Worm (Caenorhabditis elegans) whole organism, dauer: ENCODE results near the gene gcp-2.1.
"Not testable (repeated sequence)": the region's sequence is repeated elsewhere in the genome, so short reads cannot be mapped to it uniquely, and the experiment has no call there.

Experiments
- unc-62 ChIP-seq: sonication (generic microtip); optimal IDR thresholded peaks from 2 replicates; lab custom pipeline; 2017; ENCODE audit warnings: missing biosample characterization, missing genetic modification reagents, missing genetic modification characterization

The gcp-2.1 gene

DNA sequence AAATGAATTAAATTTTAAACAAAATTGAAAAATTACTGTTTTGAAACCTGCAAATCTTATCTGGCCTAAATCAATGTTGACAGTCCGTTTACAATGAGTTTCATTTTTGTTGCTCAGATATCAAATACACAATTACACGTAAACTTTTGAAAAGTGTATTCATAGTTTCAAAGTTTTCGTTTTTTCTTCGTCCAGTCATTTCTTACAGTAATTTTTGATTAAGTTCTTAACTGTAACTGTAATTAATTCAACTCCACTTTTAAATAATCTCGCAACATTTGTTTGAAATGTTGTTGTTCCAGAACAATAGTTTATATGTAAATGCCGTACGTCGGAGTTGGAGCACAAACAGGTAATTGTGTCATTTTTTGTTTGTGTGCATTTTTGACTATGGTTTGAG lies at the start of gene gcp-2.1:
Gene gcp-2.1 (plus strand): TSS at position 301 of the 400 bp plus-strand sequence.
- TF ChIP-seq unc-62 (GFP tag; lab: Kevin White, UChicago): no peak

DNA sequence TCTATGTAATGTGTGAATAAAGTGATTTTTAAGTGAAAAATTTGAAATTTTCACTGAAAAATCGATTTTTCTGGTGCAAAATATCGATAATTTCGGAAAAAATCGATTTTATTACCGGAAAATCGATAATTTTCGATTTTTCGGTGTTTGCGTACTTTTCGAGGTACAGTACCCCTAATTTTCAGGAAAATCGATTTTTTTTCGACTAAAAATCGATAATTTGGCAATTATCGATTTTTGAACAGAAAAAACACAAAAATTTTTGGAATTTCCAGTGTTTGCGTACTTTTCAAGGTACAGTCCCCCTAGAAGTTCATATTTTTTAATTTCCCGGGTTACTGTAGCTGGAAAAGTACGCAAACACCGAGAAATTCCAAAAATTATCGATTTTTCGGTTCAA lies 30.1 kb upstream of the gcp-2.1 start:
- TF ChIP-seq unc-62 (GFP tag; lab: Kevin White, UChicago): no peak

DNA sequence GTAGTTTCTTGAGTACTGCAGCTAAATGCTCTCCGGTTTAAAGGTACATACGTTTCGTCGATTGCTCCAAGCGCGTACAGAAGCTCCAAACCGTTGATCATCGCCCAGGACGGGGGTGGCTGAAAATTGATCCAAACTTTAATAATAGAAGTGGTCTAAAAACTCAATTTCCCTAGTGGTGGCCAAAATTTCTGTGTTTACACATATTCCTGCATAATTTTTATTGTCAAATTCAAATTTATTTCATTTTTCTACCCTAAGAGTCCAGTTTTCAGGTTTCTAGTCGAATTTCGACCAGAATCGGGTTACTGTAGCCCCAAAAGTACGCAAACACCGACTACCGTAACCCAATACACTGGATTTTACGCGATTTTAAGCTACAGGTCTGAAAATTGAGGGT lies 27.7 kb upstream of the gcp-2.1 start, which contains the start of gene Y108F1.5:
Gene Y108F1.5 (minus strand): TSS at position 101 of the 400 bp plus-strand sequence.
- not testable (repeated sequence) for TF ChIP-seq unc-62 (GFP tag; lab: Kevin White, UChicago)

DNA sequence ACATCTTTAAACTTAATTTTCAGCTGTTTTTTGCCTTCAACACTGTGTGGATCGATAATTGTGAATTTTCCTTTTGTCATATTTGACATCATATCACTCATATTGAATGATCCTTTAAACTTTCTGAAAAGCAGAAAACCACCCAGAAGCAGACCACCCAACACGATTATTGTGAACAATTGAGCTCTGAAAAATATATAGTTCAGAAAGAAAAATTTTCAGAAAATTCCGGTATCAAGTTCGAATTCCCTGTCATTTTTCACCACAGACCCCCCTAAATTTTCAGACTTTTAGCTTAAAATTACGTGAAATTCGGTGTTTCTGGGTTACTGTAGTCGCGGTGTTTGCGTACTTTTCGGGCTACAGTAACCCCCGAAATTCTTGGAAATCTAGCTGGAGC lies 15.5 kb upstream of the gcp-2.1 start, which contains the start of gene Y47C4A.1:
Gene Y47C4A.1 (minus strand): TSS at position 101 of the 400 bp plus-strand sequence.
- TF ChIP-seq unc-62 (GFP tag; lab: Kevin White, UChicago): not testable (repeated sequence)

DNA sequence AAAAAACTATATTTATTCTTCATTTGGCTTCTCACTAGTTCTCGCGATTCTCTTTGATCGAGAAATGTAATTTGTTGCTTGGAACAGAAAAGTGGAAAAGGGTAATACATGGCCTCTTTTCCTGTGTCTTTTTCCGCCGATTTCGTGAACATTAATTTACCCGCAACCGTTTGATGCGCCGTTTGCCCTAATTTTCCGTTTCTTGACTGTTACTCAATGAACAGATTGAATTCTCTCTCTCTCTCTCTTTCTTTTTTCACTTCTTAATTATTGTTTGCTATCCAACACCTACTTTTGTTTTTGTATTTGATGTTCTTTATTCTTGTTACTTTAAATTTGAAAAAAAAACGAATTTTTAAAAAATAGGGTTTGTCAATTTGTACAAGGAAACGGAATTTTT lies 5.9 kb upstream of the gcp-2.1 start:
- TF ChIP-seq unc-62 (GFP tag; lab: Kevin White, UChicago): no peak

DNA sequence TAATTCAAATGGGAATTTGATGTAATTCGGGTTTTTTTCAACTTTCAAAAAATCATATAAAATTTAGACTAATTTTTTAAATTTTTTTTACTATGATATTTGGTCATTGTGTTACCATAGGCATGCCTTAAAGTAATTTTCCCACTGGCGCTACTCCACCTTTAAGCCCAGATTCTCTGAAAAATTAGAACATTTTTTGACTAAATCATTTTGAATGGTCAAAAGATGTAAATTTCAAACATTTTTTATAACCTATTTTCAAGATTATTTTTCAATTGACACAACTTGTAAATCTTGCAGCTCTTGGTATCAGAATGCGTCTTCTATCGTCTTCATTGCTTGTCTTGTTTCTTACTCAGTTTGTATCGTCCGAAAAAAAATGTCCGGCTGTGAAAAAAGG lies 4.7 kb upstream of the gcp-2.1 start, which contains the start of gene R57.2:
Gene R57.2 (plus strand): TSS at position 301 of the 400 bp plus-strand sequence.
- no peak for TF ChIP-seq unc-62 (GFP tag; lab: Kevin White, UChicago)

DNA sequence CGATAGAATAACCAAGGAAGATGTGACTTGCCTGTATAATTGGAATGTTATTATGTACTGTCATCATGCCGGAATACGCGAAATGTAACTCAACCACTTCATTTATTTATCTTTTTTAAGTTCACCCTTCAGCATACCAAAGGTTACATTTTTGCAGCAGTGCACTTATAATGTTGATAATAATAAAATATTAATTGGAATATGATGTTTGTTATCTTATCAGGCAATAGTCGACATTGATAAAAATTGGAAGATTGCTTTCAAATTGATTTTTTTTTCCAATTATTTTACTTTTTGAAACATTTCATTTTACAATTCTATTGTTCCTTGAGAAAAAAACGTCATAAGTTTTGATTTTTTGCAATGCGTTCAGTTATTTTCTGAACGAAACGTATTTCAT lies 2.5 kb upstream of the gcp-2.1 start:
- TF ChIP-seq unc-62 (GFP tag; lab: Kevin White, UChicago): no peak

DNA sequence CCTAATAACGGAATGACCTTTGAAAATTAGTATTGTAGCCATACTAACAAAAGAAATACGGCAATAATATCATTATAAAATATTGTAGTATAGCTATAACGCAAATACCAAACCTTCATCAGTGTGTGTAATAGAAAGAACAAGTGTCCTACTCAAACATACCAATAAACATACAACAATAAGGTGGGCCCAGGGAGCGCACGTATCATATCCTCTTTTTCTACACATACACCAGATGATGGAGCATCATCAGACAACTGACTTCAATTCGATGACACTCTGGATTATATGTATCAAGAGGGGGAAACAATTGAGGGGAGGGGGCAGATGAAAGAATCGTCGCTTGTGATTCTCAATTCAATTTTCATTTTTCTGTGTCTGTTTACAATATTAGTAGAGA lies 1.4 kb upstream of the gcp-2.1 start:
- no peak for TF ChIP-seq unc-62 (GFP tag; lab: Kevin White, UChicago)

DNA sequence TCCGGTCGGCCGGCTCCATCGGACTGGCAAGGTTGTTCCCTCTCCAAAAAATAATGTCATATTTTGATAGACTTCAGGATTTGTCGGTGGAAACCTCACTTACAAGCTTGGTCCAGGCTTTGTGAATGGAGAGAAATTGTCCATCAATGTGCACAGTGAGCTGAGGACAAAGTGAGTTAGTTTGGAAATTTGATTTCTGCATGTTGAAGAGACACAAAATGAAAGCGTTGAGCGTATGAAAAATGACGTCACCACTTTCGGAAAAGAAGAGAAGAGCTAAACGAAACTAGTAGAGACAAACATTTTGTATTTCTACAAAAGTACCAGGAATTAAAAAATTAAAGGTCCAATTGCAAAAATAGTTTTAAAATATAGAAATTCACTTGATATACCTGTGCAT lies 3.4 kb downstream of the gcp-2.1 start:
- TF ChIP-seq unc-62 (GFP tag; lab: Kevin White, UChicago): no peak

DNA sequence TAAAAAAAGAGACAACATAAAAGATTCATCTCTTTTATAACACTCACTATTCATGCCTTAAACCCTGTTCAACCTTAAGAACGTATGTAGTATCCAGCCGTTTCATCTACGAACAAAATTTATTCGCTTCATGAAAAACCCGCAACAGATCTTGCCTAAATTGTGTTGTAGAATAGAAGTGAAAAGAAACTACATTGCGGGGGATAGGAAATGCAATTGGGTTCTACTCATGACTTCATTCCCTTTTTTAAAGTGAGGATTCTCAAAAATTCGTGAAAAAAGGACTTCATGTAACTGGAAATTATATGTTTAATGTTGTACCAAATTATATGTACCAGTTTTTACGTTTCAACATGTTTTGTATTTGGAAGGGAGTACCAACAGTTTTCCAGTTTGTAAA lies 7.4 kb downstream of the gcp-2.1 start:
- TF ChIP-seq unc-62 (GFP tag; lab: Kevin White, UChicago): no peak

DNA sequence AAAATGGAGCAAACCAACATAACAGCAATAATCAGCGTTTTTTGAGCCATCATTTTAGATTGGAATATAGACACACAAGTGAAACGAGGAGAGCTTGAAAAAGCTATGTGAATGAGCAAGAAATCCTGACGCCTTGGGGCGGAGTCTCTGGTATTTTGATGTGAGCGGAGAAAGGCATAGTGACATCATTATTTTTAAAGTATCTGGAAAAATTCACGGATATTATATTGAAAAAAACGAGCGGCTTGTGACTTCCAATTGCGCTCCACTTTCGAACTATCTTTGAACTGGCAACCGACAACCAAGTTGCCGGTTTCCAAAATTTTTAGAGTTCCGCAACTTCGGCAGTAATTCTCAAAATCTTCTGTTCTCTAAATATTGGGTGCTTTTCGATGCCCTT lies 9.6 kb downstream of the gcp-2.1 start, which contains the start of gene nlp-64:
Gene nlp-64 (minus strand): TSS at position 101 of the 400 bp plus-strand sequence.
- TF ChIP-seq unc-62 (GFP tag; lab: Kevin White, UChicago): no peak

DNA sequence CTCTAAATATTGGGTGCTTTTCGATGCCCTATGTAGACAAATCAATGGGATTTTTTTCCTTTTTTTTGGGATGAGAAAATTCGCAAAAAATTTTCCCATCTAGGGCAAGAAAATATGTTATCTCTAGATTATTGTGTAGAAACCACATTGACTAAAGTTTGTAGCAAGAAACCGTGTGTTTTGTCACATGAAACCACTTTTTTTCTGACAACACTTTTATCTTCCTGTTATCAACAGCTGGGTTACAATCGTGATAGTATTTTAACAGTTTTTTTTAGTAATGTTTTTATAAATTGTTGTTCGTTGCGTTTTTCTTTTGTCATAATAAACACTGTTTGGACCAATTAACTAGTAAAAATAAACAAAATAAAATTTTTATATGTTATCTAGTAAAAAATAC lies 10.6 kb downstream of the gcp-2.1 start:
- TF ChIP-seq unc-62 (GFP tag; lab: Kevin White, UChicago): no peak

DNA sequence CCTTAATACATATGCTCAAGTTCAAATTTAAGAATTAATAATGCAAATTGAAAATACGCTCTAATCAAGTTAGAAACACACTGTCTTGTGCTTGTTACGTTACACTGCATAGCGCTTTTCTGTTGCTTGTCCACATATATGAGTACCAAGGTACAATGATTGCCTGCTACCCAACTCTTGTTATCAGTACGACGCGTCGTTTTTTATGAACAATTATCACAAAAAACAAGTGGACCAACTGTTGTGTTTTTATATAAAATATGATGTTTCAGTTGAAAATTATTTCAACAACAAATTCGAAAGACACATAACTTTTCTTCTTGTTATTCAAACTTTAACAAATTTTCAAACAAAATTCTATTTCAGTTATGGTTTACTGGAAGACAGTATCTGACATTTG lies 11.3 kb downstream of the gcp-2.1 start, which contains the start of gene M02E1.4:
Gene M02E1.4 (plus strand): TSS at position 367 of the 400 bp plus-strand sequence.
- no peak for TF ChIP-seq unc-62 (GFP tag; lab: Kevin White, UChicago)

DNA sequence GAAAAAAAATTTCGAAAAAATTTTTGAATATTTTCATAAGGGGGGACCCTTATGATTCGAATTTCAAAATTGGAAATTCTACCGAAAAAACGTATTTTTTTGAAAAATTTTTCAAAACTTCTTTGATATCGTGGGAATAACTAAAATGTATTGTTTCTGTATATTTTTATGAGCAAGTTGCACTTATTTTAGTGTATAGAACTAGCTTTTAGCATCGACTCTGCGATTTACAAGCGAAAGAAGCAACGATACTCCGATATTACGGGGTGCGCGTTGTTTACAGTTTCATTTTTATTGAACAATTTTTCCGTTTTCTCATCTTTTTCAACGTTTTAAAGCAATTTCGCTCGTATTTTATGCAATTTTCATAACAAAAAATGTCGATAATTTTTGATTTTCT lies 20.6 kb downstream of the gcp-2.1 start, which contains the start of gene M02E1.3:
Gene M02E1.3 (plus strand): TSS at position 301 of the 400 bp plus-strand sequence.
- TF ChIP-seq unc-62 (GFP tag; lab: Kevin White, UChicago): not testable (repeated sequence)

DNA sequence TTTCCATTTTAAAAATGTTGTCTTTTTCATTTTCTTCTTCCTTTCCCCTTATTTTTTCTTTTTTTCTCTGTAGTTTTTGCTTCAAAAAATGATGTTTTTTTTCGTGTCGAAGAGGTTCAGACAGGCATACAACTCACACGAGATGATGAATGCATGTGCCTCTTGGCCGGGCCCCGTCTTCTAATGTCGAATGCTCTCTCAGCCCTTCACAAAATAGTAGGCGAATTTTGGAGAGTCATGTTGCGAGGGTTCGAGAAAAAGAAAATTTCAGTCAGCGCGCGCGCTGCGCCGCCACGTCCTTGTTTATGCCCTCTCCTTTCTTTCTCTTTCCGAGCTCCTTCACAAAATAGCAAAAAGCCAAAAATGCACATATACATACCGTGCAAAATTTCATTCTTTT lies 22.4 kb downstream of the gcp-2.1 start:
- no peak for TF ChIP-seq unc-62 (GFP tag; lab: Kevin White, UChicago)

DNA sequence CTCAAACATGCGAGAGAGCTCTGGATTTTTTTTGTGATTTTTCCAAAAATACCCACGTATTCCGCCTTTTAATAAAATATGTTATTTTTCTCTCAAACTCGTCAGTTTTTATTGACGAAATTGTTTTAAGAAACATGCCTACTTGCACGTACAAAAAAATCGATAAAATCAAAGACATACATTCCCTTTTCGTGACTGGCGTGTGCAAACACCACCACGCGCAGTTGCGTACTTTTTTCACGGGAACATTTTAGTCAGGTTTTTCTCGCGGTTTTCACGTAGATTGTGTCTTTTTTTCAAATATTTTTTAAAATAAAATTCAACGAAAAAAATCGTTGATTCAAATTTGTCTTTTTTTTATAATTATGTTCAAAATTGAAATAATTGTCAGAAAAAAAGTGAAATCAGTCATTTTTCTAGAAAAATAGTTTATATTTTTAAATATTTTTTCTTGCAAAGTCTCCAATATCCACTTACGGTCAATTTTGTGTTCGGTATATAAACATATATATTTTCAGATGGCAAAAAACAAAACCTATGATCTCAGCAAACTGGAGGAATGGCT lies 24.0 kb downstream of the gcp-2.1 start, which contains the start of gene M02E1.1:
Gene M02E1.1 (plus strand): TSS at position 515 of the 565 bp plus-strand sequence.
- no peak for TF ChIP-seq unc-62 (GFP tag; lab: Kevin White, UChicago)

DNA sequence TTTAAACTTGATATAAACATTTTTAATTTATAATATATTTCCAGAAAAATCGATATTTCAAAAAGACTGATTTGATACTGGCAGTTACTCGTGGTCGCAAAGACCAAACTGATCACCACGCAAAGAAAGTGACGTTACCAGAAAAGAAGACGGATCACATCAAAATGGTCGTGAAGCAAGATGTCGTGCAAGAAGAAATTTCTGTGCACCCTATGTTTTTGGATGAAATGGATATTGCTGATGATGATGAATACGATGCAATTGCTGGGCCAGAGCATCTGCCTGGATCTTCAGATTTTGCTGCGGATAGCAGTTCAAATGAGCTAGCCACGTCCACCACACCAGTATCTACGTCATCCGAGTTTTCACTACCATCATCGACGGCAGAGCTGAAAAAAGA lies 27.1 kb downstream of the gcp-2.1 start:
- no peak for TF ChIP-seq unc-62 (GFP tag; lab: Kevin White, UChicago)
